Fruit fly (Drosophila melanogaster): ENCODE measurements around the gene CG13046.

- no peak for TF ChIP-seq CG4496 (GFP tag; IDR thresholded peaks at IDR 0.05)
- TF ChIP-seq D1 (tag; optimal IDR thresholded peaks at IDR 0.05) = no peak
- no peak for TF ChIP-seq Pif1A (GFP tag; optimal IDR thresholded peaks at IDR 0.05)
Observed at dm6 chr3L:16323372-16323771, 35.1 kb upstream of the CG13046 start, which contains the start of gene CG13059.
